Fruit fly (Drosophila melanogaster) whole organism, prepupa: ENCODE data around the gene CG6034.

Source experiments
- CG10631 ChIP-seq: fragments of 200-800 bp; sonication (Bioruptor generic); optimal IDR thresholded peaks from 2 replicates; lab custom pipeline; 2016; ENCODE audit warnings: missing biosample characterization, missing genetic modification characterization
- CG10669 ChIP-seq: fragments of 200-800 bp; sonication (Bioruptor generic); optimal IDR thresholded peaks from 3 replicates; lab custom pipeline; 2018; ENCODE audit warnings: missing biosample characterization, mild to moderate bottlenecking, missing genetic modification characterization, moderate library complexity
- CG11294 ChIP-seq: fragments of 200-800 bp; sonication (Bioruptor generic); IDR thresholded peaks from 2 replicates; pipeline ENCODE4 v1.3.6; 2022; ENCODE audit warnings: missing biosample characterization, missing genetic modification characterization
- CG11902 ChIP-seq: fragments of 200-800 bp; sonication (Bioruptor generic); optimal IDR thresholded peaks from 3 replicates; lab custom pipeline; 2016; ENCODE audit warnings: missing biosample characterization, missing genetic modification characterization
- CG15336 ChIP-seq: fragments of 200-800 bp; sonication (Bioruptor generic); IDR thresholded peaks from 2 replicates; pipeline ENCODE4 v1.3.6; 2022; ENCODE audit warnings: missing biosample characterization, missing genetic modification characterization
- CG1621 ChIP-seq: fragments of 200-800 bp; sonication (Bioruptor generic); optimal IDR thresholded peaks from 3 replicates; lab custom pipeline; 2018; ENCODE audit warnings: missing biosample characterization, mild to moderate bottlenecking, missing genetic modification characterization
- CG3032 ChIP-seq: fragments of 200-800 bp; optimal IDR thresholded peaks from 2 replicates; lab custom pipeline; 2019; ENCODE audit warnings: missing biosample characterization, mild to moderate bottlenecking, missing genetic modification characterization, moderate library complexity
- CG32006 ChIP-seq: fragments of 200-800 bp; sonication (Bioruptor generic); optimal IDR thresholded peaks from 3 replicates; lab custom pipeline; 2017; ENCODE audit warnings: missing biosample characterization, mild to moderate bottlenecking, missing genetic modification characterization
- CG34406 ChIP-seq: fragments of 200-800 bp; sonication (Bioruptor generic); optimal IDR thresholded peaks from 3 replicates; lab custom pipeline; 2016; ENCODE audit warnings: missing biosample characterization, missing genetic modification characterization
- CG3919 ChIP-seq: fragments of 200-800 bp; sonication (Bioruptor generic); optimal IDR thresholded peaks from 3 replicates; lab custom pipeline; 2016; ENCODE audit warnings: missing biosample characterization, missing genetic modification characterization
- CG4318 ChIP-seq: fragments of 200-800 bp; sonication (Bioruptor generic); optimal IDR thresholded peaks from 3 replicates; lab custom pipeline; 2017; ENCODE audit warnings: missing biosample characterization, mild to moderate bottlenecking, missing genetic modification characterization
- CG6276 ChIP-seq: fragments of 200-800 bp; sonication (Bioruptor generic); optimal IDR thresholded peaks from 2 replicates; lab custom pipeline; 2017; ENCODE audit warnings: missing biosample characterization, mild to moderate bottlenecking, missing genetic modification characterization
- CG6792 ChIP-seq: fragments of 200-800 bp; sonication (Bioruptor generic); optimal IDR thresholded peaks from 3 replicates; lab custom pipeline; 2016; ENCODE audit warnings: missing biosample characterization, missing genetic modification characterization
- CG6808 ChIP-seq: fragments of 200-800 bp; sonication (Bioruptor generic); optimal IDR thresholded peaks from 3 replicates; lab custom pipeline; 2017; ENCODE audit warnings: missing biosample characterization, missing genetic modification characterization, mild to moderate bottlenecking, moderate library complexity, missing genetic modification reagents
- CG6854 ChIP-seq: fragments of 200-800 bp; sonication (Bioruptor generic); optimal IDR thresholded peaks from 2 replicates; lab custom pipeline; 2017; ENCODE audit warnings: missing biosample characterization, mild to moderate bottlenecking, missing genetic modification characterization
- CG9139 ChIP-seq: fragments of 200-800 bp; sonication (Bioruptor generic); optimal IDR thresholded peaks from 3 replicates; lab custom pipeline; 2017; ENCODE audit warnings: missing biosample characterization, mild to moderate bottlenecking, missing genetic modification characterization
- Eip75B ChIP-seq: fragments of 200-800 bp; sonication (Bioruptor generic); optimal IDR thresholded peaks from 3 replicates; lab custom pipeline; 2016; ENCODE audit warnings: missing biosample characterization, missing genetic modification characterization
- Eip78C ChIP-seq: fragments of 200-800 bp; sonication (Bioruptor generic); peaks from one replicate; lab custom pipeline; 2016; ENCODE audit warnings: missing biosample characterization, missing genetic modification characterization
- Ets21C ChIP-seq: fragments of 200-800 bp; sonication (Bioruptor generic); optimal IDR thresholded peaks from 3 replicates; lab custom pipeline; 2016; ENCODE audit warnings: missing biosample characterization, missing genetic modification characterization
- Hr4 ChIP-seq: fragments of 200-800 bp; sonication (Bioruptor generic); optimal IDR thresholded peaks from 3 replicates; lab custom pipeline; 2016; ENCODE audit warnings: missing biosample characterization, missing genetic modification characterization
- OdsH ChIP-seq: fragments of 200-800 bp; sonication (Bioruptor generic); optimal IDR thresholded peaks from 3 replicates; lab custom pipeline; 2016; ENCODE audit warnings: missing biosample characterization, missing genetic modification characterization
- Sox102F ChIP-seq: fragments of 200-800 bp; sonication (Bioruptor generic); optimal IDR thresholded peaks from 2 replicates; lab custom pipeline; 2016; ENCODE audit warnings: missing biosample characterization, mild to moderate bottlenecking, missing genetic modification characterization
- Sox14 ChIP-seq: fragments of 200-800 bp; sonication (Bioruptor generic); optimal IDR thresholded peaks from 3 replicates; lab custom pipeline; 2016; ENCODE audit warnings: missing biosample characterization, missing genetic modification characterization
- Sox15 ChIP-seq: fragments of 200-800 bp; sonication (Bioruptor generic); optimal IDR thresholded peaks from 3 replicates; lab custom pipeline; 2016; ENCODE audit warnings: missing biosample characterization, missing genetic modification characterization
- dsx ChIP-seq: fragments of 200-800 bp; optimal IDR thresholded peaks from 3 replicates; lab custom pipeline; 2019; ENCODE audit warnings: missing biosample characterization, mild to moderate bottlenecking, missing genetic modification characterization, moderate library complexity; ENCODE audit not compliant: poor library complexity, severe bottlenecking
- esn ChIP-seq: fragments of 200-800 bp; sonication (Bioruptor generic); optimal IDR thresholded peaks from 2 replicates; lab custom pipeline; 2016; ENCODE audit warnings: missing biosample characterization, mild to moderate bottlenecking, missing genetic modification characterization, moderate library complexity
- fd59A ChIP-seq: fragments of 200-800 bp; sonication (Bioruptor generic); optimal IDR thresholded peaks from 2 replicates; lab custom pipeline; 2017; ENCODE audit warnings: missing biosample characterization, mild to moderate bottlenecking, missing genetic modification characterization, missing genetic modification reagents
- fkh ChIP-seq: fragments of 200-800 bp; sonication (Bioruptor generic); optimal IDR thresholded peaks from 3 replicates; lab custom pipeline; 2017; ENCODE audit warnings: missing biosample characterization, mild to moderate bottlenecking, missing genetic modification characterization, moderate library complexity
- pdm3 ChIP-seq: fragments of 200-800 bp; sonication (Bioruptor generic); optimal IDR thresholded peaks from 3 replicates; lab custom pipeline; 2016; ENCODE audit warnings: missing biosample characterization, missing genetic modification characterization
- salr ChIP-seq, 2 experiments: fragments of 200-800 bp; sonication (Bioruptor generic); optimal IDR thresholded peaks; 3 replicates each; lab custom pipeline; 2016 to 2018; ENCODE audit warnings: missing biosample characterization in 2 of 2, missing genetic modification characterization in 2 of 2, mild to moderate bottlenecking in 1 of 2
- spab ChIP-seq: fragments of 200-800 bp; sonication (Bioruptor generic); optimal IDR thresholded peaks from 2 replicates; lab custom pipeline; 2017; ENCODE audit warnings: missing biosample characterization, mild to moderate bottlenecking, missing genetic modification characterization, missing genetic modification reagents
- vri ChIP-seq: fragments of 200-800 bp; sonication (Bioruptor generic); optimal IDR thresholded peaks from 3 replicates; lab custom pipeline; 2016; ENCODE audit warnings: missing biosample characterization, mild to moderate bottlenecking, missing genetic modification characterization

CG6034 gene

dm6 chr3L:17746760-17747159 is at the start of gene CG6034:
TSS of gene CG6034 (minus strand) at chr3L:17746860.
- no peak for TF ChIP-seq CG11902 (GFP tag; lab: Kevin White, UChicago)
- TF ChIP-seq salr (GFP tag; optimal IDR thresholded peaks at IDR 0.05; lab: Kevin White, UChicago): no peak
- no peak for TF ChIP-seq vri (GFP tag; lab: Kevin White, UChicago)
- TF ChIP-seq fkh: no peak
- TF ChIP-seq CG6808 (GFP tag; lab: Kevin White, UChicago): no peak
- no peak for TF ChIP-seq Ets21C (GFP tag; lab: Kevin White, UChicago)
- no peak for TF ChIP-seq spab (GFP tag; lab: Kevin White, UChicago)
- TF ChIP-seq CG10631: no peak
- no peak for TF ChIP-seq dsx
- TF ChIP-seq CG6276 (GFP tag; lab: Kevin White, UChicago): no peak
- TF ChIP-seq, all 60 proteins: peak for 0

dm6 chr3L:17791495-17791894 is 44.8 kb upstream of the CG6034 start:
- TF ChIP-seq Ets21C (GFP tag; lab: Kevin White, UChicago) (no peak), Eip75B (no peak), fkh (peak; percentile 72), CG15336 (no peak), CG10669 (GFP tag; lab: Kevin White, UChicago) (no peak), Sox102F (GFP tag; lab: Kevin White, UChicago) (no peak), CG3919 (no peak), Hr4 (GFP tag; lab: Kevin White, UChicago) (no peak)

dm6 chr3L:17791467-17791494 is 44.6 kb upstream of the CG6034 start, which contains the start of gene CG42815:
TSS of gene CG42815 (minus strand) at chr3L:17791486.
- no peak for TF ChIP-seq CG9139 (GFP tag; lab: Kevin White, UChicago)

dm6 chr3L:17791067-17791466 is 44.4 kb upstream of the CG6034 start:
- TF ChIP-seq CG34406 (GFP tag; lab: Kevin White, UChicago): no peak
- no peak for TF ChIP-seq fd59A (GFP tag; lab: Kevin White, UChicago)
- no peak for TF ChIP-seq Sox15 (GFP tag; lab: Kevin White, UChicago)
- no peak for TF ChIP-seq esn
- TF ChIP-seq CG15336: no peak
- TF ChIP-seq Hr4 (GFP tag; lab: Kevin White, UChicago): no peak
- TF ChIP-seq CG3032 (tag; lab: Kevin White, UChicago): no peak

dm6 chr3L:17763987-17764386 is 17.3 kb upstream of the CG6034 start, which contains the start of the genes Adgf-A and Adgf-A2:
TSS of gene Adgf-A (minus strand) at chr3L:17764158.
TSS of gene Adgf-A2 (minus strand) at chr3L:17764158.
- no peak for TF ChIP-seq CG32006
- no peak for TF ChIP-seq esn
- no peak for TF ChIP-seq CG4318
- TF ChIP-seq CG6792 (GFP tag; lab: Kevin White, UChicago): no peak
- no peak for TF ChIP-seq OdsH (GFP tag; lab: Kevin White, UChicago)
- TF ChIP-seq CG11294 (GFP tag; lab: Robert Waterston, UW): no peak
- no peak for TF ChIP-seq Sox102F (GFP tag; lab: Kevin White, UChicago)

- TF ChIP-seq pdm3 (no peak), Eip78C (GFP tag; lab: Kevin White, UChicago) (no peak), CG6854 (GFP tag; lab: Kevin White, UChicago) (no peak), Sox14 (no peak), CG1621 (no peak), esn (no peak), CG6808 (GFP tag; lab: Kevin White, UChicago) (no peak), CG10669 (GFP tag; lab: Kevin White, UChicago) (no peak), Sox102F (GFP tag; lab: Kevin White, UChicago) (no peak)
- TF ChIP-seq, all 60 proteins: peak for 0
Observed at dm6 chr3L:17759072-17759747, 12.6 kb upstream of the CG6034 start, which contains the start of gene CG32181. TSS of gene CG32181 (plus strand) at chr3L:17759697.
